Fruit fly (Drosophila melanogaster): ENCODE measurements around the gene CG9674.

Gene CG9674

dm6 chr3L:16782789-16783188, 24.7 kb downstream of the CG9674 start, which contains the start of gene CG9706:
CG9706 (plus strand) TSS chr3L:16783010.
- no peak for TF ChIP-seq CG17801 (GFP tag; optimal IDR thresholded peaks at IDR 0.05; ENCODE audit: partially characterized antibody)

DNA sequence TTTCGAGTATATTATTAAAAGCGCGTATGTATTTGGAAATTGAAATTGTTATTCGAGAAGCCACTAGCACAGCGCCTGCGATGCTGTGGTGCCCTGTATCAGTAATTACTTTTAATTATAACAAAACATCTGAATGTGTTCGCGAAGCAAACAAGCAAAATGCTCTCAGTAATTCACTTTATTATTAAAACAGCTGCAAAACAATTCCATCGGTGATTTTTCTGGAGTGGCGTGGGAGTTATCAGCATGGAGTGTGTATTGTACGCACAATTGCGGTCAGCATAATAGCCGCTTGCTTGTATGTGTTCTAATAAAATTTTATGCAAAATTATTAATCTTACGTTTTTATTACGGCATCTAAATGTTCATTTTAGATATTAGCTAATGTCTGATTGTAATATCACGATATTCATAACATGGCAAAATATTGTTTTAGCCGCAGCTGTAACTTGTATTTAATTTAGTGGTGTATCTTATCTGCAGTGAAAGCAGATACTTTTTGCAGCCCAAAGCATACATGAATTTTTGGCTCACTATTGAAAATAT, 25.2 kb downstream of the CG9674 start:
- peak; percentile 48 for TF ChIP-seq CG17801 (GFP tag; optimal IDR thresholded peaks at IDR 0.05; ENCODE audit: partially characterized antibody)

DNA sequence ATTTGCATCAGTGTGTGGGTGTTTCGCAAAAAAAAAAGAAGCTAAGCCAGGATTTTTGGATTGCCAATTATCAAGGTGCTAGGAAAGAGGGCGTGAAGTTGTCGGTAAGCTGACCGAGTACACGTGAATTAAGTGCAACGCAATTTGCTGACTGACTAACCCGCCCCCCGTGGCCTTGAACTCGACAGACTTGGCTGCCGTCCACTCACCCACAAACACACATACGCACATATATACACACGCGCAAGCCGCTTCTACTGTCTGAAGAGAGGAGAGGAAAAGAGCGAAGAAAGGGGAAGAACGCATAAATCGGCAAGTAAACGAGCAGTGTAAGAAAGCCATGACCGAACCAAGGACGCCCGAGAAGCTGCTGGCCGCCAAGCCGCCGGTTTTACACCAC, 27.2 kb downstream of the CG9674 start:
- TF ChIP-seq CG17801 (GFP tag; optimal IDR thresholded peaks at IDR 0.05; ENCODE audit: partially characterized antibody), result no peak

DNA sequence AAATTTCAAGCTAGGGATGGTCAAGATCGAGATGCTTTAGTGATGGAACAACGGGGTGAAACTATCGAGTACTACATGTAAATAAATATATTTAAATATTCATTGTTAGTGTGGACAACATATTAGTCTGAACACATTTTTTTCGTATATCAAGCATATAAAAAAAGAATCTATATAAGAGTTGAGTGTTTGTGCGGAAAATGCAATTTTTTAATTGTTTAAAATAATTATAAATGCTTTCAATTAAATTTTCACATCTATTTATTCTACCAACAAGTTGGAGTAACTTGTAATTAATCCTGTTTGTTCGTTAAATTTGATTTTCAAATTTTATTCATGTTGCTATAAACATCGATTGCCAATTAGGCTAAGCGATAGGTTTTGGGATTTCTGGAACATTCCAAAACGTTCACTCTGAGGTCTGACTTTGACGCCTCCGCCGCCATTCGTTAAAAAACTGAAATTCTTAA, 27.8 kb downstream of the CG9674 start, which contains the start of the genes mus302 and CG9705:
TSS of gene mus302 (minus strand) at position 33 of the 470 bp plus-strand sequence.
TSS of gene CG9705 (plus strand) at position 397 of the 470 bp plus-strand sequence.
- TF ChIP-seq CG17801 (GFP tag; optimal IDR thresholded peaks at IDR 0.05; ENCODE audit: partially characterized antibody), result no peak

- TF ChIP-seq CG17801 (GFP tag; optimal IDR thresholded peaks at IDR 0.05; ENCODE audit: partially characterized antibody), result no peak
Measured at dm6 chr3L:16772755-16773523, 34.6 kb downstream of the CG9674 start.

dm6 chr3L:16769866-16770265, 37.7 kb downstream of the CG9674 start:
- TF ChIP-seq CG17801 (GFP tag; optimal IDR thresholded peaks at IDR 0.05; ENCODE audit: partially characterized antibody), result no peak

DNA sequence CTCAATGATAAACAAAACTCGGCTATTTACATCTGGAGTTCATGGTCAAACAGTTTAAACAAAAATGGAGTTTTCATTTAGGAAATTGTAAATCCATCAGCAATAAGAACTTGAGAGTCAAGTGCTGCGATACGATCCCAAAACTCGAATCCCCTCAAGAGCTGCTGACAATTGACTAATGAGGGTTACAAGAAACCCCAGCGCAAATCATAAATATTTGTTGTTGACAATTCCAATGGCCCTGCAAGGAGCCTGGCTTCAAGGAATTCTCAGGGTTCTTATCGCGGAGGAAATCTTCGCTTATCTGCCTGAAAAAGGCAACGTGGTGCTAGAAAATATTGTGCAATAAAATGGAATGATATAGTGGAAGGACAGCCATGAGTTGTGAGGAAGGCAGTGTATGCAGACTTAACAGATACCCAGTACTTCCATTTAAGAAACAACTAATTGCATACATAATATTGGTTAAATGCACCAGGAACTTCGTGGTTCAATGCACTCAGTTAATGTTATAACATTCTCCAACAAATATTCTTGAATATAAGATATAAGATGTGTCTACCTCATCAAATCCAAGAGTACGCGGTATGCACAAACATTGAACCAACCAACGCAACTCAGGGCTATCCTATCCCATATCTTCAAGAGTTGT, 39.4 kb downstream of the CG9674 start:
- no peak for TF ChIP-seq CG17801 (GFP tag; optimal IDR thresholded peaks at IDR 0.05; ENCODE audit: partially characterized antibody)

DNA sequence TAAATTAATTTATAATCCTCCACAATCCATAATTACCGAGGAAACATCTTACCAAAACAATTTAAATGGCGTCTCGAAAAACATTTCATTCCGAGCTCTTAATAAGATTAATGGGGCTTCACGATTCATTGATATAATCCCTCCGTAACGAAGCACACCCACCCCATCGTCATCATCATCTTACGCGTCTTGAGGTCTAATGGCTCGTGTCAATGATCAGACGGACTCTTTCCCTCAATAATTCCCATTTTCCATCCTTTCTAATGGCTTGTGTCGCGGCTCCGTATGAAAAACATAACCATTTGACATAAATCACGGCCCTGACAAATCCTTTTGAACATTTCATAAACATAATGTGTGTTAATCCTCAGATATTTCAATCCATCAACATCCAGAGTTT, 40.6 kb downstream of the CG9674 start:
- no peak for TF ChIP-seq CG17801 (GFP tag; optimal IDR thresholded peaks at IDR 0.05; ENCODE audit: partially characterized antibody)

- TF ChIP-seq CG17801 (GFP tag; optimal IDR thresholded peaks at IDR 0.05; ENCODE audit: partially characterized antibody), result peak; percentile 77
Measured at dm6 chr3L:16765647-16766628, 41.6 kb downstream of the CG9674 start, which contains the start of gene Nrt. Nrt (plus strand) TSS chr3L:16766072.

DNA sequence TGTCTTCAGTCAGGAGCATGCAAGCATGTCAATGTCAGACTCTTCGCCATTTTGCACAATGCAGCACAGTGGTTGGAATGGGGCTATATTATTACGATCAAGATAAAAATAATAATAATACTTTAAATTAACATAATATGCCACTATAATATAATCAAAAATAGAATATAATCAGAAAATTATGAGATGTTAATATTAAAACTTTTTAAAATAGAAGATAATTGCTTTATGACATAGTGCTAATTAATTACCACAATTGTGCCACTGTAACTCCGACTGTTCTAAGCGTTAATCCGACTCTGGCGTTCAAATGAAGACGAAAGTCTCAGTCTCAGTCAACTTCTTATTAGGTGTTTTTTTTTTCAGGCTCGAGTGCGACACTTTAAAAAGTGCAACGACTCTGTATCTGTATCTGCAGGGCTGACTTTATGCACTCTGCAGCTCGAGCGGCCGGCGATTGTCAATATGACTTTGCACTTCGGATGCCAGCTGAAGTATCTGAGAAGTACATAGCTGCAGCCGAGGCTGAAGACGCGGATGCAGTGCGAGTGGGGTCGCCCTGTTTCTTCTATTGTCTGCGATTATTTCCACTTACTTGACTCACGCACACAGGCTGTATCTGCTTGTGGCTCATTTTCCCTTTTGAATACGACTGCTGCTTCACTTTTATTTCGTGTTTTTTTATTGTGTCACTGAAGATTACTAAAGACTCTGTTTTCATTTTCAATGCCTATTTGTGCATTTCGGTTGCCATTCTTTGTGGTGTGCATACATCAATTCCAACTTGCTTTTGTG, 45.1 kb downstream of the CG9674 start:
- TF ChIP-seq CG17801 (GFP tag; optimal IDR thresholded peaks at IDR 0.05; ENCODE audit: partially characterized antibody), result no peak

DNA sequence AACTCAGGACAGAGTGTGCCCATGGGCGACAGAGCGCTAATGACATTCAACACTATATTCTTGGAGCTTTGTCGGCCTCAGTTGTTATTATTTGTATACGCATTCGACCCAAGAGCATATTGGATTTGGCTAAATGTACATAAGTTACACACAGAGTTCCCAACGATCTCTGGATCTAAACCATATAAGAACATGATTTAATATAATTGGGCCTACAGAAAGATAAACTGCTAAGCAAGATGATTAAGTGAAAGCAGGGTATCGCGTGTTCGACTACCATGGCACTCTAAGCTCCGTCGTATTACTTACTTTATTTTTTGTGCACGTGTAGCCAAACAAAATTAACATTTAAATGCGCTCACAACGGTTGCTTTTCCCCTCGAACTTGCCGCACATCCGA, 47.3 kb downstream of the CG9674 start:
- TF ChIP-seq CG17801 (GFP tag; optimal IDR thresholded peaks at IDR 0.05; ENCODE audit: partially characterized antibody), result no peak

DNA sequence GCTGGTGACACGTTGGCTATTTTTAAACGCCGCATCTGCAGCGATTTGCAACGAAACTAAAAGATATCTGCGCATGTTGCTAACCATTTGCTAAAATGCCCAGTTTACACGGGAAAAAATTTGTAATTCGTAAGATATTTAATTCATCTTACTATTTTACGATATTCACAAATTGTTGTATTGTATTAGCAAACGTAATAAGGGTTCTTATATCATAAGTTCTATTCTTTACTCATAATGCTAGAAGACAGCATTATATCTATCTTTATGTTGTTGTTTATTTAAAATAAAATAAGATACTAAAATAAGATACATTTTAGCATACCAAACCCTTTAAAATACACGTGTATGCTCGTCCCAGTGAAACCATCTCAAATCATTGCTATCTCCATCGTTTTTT, 48.0 kb downstream of the CG9674 start:
- TF ChIP-seq CG17801 (GFP tag; optimal IDR thresholded peaks at IDR 0.05; ENCODE audit: partially characterized antibody), result no peak

- TF ChIP-seq CG17801 (GFP tag; optimal IDR thresholded peaks at IDR 0.05; ENCODE audit: partially characterized antibody), result no peak
Measured at dm6 chr3L:16758504-16759109, 48.9 kb downstream of the CG9674 start.

Measured in ovary, adult (tissue).